Fruit fly (Drosophila melanogaster): Measurements from ENCODE around the gene CG32270.

Gene CG32270

dm6 chr3L:3225769-3226457, 17.1 kb upstream of the CG32270 start (continued):
- TF ChIP-seq aop (GFP tag; IDR thresholded peaks at IDR 0.05) (no peak), Ada2b (GFP tag; IDR thresholded peaks at IDR 0.05) (no peak), Drgx (GFP tag; IDR thresholded peaks at IDR 0.05) (0 out of 2 replicates have a peak, but pooled peaks have one; percentile 11), Dad (GFP tag; optimal IDR thresholded peaks at IDR 0.05) (no peak), crp (GFP tag; optimal IDR thresholded peaks at IDR 0.05) (no peak), CG17612 (GFP tag; IDR thresholded peaks at IDR 0.05) (no peak), CG8478 (optimal IDR thresholded peaks at IDR 0.05) (peak; percentile 90), CG11093 (GFP tag; IDR thresholded peaks at IDR 0.05) (no peak), CG6254 (GFP tag; optimal IDR thresholded peaks at IDR 0.05) (peak; percentile 20), CG3407 (GFP tag; optimal IDR thresholded peaks at IDR 0.05) (no peak), Trl (optimal IDR thresholded peaks at IDR 0.05) (peak; percentile 95 to 99), Trl (GFP tag; optimal IDR thresholded peaks at IDR 0.05) (peak; percentile 67), CG2120 (GFP tag; optimal IDR thresholded peaks at IDR 0.05) (no peak), sob (GFP tag; IDR thresholded peaks at IDR 0.05) (peak; percentile 20; the same call in 1 of the 2 replicates), PHDP (tag; optimal IDR thresholded peaks at IDR 0.05) (no peak), Lpt (GFP tag; optimal IDR thresholded peaks at IDR 0.05) (no peak), MESR4 (GFP tag; optimal IDR thresholded peaks at IDR 0.05) (peak; percentile 23), nerfin-1 (tag; optimal IDR thresholded peaks at IDR 0.05) (peak; percentile 41), CG4854 (GFP tag; optimal IDR thresholded peaks at IDR 0.05) (no peak), CG7556 (GFP tag; optimal IDR thresholded peaks at IDR 0.05) (no peak), luna (GFP tag; optimal IDR thresholded peaks at IDR 0.05) (no peak), CG1832 (GFP tag; optimal IDR thresholded peaks at IDR 0.05) (peak; percentile 87), CG13775 (GFP tag; optimal IDR thresholded peaks at IDR 0.05) (no peak), tio (GFP tag; optimal IDR thresholded peaks at IDR 0.05) (no peak), nom (GFP tag; optimal IDR thresholded peaks at IDR 0.05) (peak; percentile 68), bsh (GFP tag; optimal IDR thresholded peaks at IDR 0.05) (peak in 1 of 2 experiments; percentile 48), Sox102F (GFP tag; optimal IDR thresholded peaks at IDR 0.05) (no peak), CG15479 (GFP tag; optimal IDR thresholded peaks at IDR 0.05) (peak; percentile 58), sens (GFP tag) (peak; percentile 10), insv (GFP tag; optimal IDR thresholded peaks at IDR 0.05) (no peak), CG14441 (GFP tag; IDR thresholded peaks at IDR 0.05) (no peak), eve (GFP tag; optimal IDR thresholded peaks at IDR 0.05) (no peak), CG12155 (GFP tag; optimal IDR thresholded peaks at IDR 0.05) (peak; percentile 19), danr (GFP tag; IDR thresholded peaks at IDR 0.05) (no peak), Atf-2 (GFP tag; optimal IDR thresholded peaks at IDR 0.05) (no peak), wdn (GFP tag; IDR thresholded peaks at IDR 0.05) (no peak), hb (GFP tag; IDR thresholded peaks at IDR 0.05; ENCODE audit: partially characterized antibody) (0 out of 3 replicates have a peak, but pooled peaks have one; percentile 18), peb (GFP tag; IDR thresholded peaks at IDR 0.05) (no peak), CG2889 (GFP tag; IDR thresholded peaks at IDR 0.05) (no peak), CG2712 (tag; optimal IDR thresholded peaks at IDR 0.05) (no peak), CG6654 (GFP tag; optimal IDR thresholded peaks at IDR 0.05) (no peak), HmgD (GFP tag; optimal IDR thresholded peaks at IDR 0.05) (peak; percentile 16), CG34376 (GFP tag; optimal IDR thresholded peaks at IDR 0.05) (peak; percentile 60), Rx (GFP tag; IDR thresholded peaks at IDR 0.05) (no peak), dm (GFP tag; optimal IDR thresholded peaks at IDR 0.05) (peak; percentile 3), pnt (GFP tag; optimal IDR thresholded peaks at IDR 0.05) (no peak), CG10543 (GFP tag; optimal IDR thresholded peaks at IDR 0.05) (peak; percentile 23), da (GFP tag; optimal IDR thresholded peaks at IDR 0.05) (no peak), Med (GFP tag) (peak; percentile 22), YL-1 (GFP tag; optimal IDR thresholded peaks at IDR 0.05) (peak; percentile 8), H2.0 (GFP tag; IDR thresholded peaks at IDR 0.05) (no peak)
